Worm (Caenorhabditis elegans): Measurements from ENCODE around the gene ulp-2.

ce11 chrII:4941541-4942206 lies 18.0 kb downstream of the ulp-2 start, which contains the start of gene ZK546.19:
- TF ChIP-seq unc-39 (tag; optimal IDR thresholded peaks at IDR 0.05) (no peak), bed-3 (GFP tag; optimal IDR thresholded peaks at IDR 0.05) (no peak)
